Worm (Caenorhabditis elegans) whole organism, young adult: ENCODE measurements around the gene F44G4.6.

Experiments used
- F22D6.2 ChIP-seq: sonication (generic microtip); optimal IDR thresholded peaks from 2 replicates; lab custom pipeline; 2016; ENCODE audit warnings: mild to moderate bottlenecking, missing genetic modification characterization, missing compliant biosample characterization
- F37B4.10 ChIP-seq: fragments of 200-800 bp; sonication (Bioruptor generic); IDR thresholded peaks from 2 replicates; pipeline ENCODE4 v1.3.6; 2022; ENCODE audit warnings: missing genetic modification characterization, missing compliant biosample characterization
- F39B2.1 ChIP-seq: fragments of 200-800 bp; sonication (Bioruptor generic); IDR thresholded peaks from 2 replicates; pipeline ENCODE4 v1.3.6; 2022; ENCODE audit warnings: missing genetic modification reagents, missing genetic modification characterization, missing compliant biosample characterization
- ZK185.1 ChIP-seq: sonication (generic microtip); optimal IDR thresholded peaks from 2 replicates; lab custom pipeline; 2016; ENCODE audit warnings: mild to moderate bottlenecking, missing genetic modification characterization, missing compliant biosample characterization; ENCODE audit not compliant: poor library complexity, severe bottlenecking
- cebp-1 ChIP-seq, 2 experiments: fragments of 200-800 bp in 1 of 2; sonication (Bioruptor generic) in 1 of 2; sonication (generic microtip) in 1 of 2; IDR thresholded peaks in 1 of 2; optimal IDR thresholded peaks in 1 of 2; 2 replicates each; pipeline versions ENCODE4 v1.3.6 to Lab custom; 2017 to 2022; ENCODE audit warnings: missing compliant biosample characterization in 2 of 2, missing genetic modification characterization in 2 of 2, mild to moderate bottlenecking in 1 of 2, missing genetic modification reagents in 1 of 2, moderate library complexity in 1 of 2
- nhr-90 ChIP-seq: sonication (generic microtip); optimal IDR thresholded peaks from 2 replicates; lab custom pipeline; 2016; ENCODE audit warnings: missing genotype, mild to moderate bottlenecking, missing genetic modification characterization, missing compliant biosample characterization
- snpc-4 ChIP-seq, 5 experiments: fragments of 150-350 bp in 1 of 5; sonication (generic microtip) in 4 of 5; optimal IDR thresholded peaks; 2 replicates each; lab custom pipeline; 2014 to 2018; ENCODE audit warnings: missing genetic modification characterization in 5 of 5, missing biosample characterization in 3 of 5, antibody characterized with exemption in 2 of 5, mild to moderate bottlenecking in 2 of 5, missing compliant biosample characterization in 2 of 5, missing genotype in 2 of 5, moderate library complexity in 2 of 5, missing genetic modification reagents in 1 of 5
- unc-130 ChIP-seq: sonication (generic microtip); optimal IDR thresholded peaks from 2 replicates; lab custom pipeline; 2016; ENCODE audit warnings: missing genetic modification reagents, missing genetic modification characterization, missing compliant biosample characterization
- xnd-1 ChIP-seq: sonication (generic microtip); optimal IDR thresholded peaks from 2 replicates; lab custom pipeline; 2016; ENCODE audit warnings: missing genotype, missing genetic modification reagents, missing genetic modification characterization, missing compliant biosample characterization

DNA sequence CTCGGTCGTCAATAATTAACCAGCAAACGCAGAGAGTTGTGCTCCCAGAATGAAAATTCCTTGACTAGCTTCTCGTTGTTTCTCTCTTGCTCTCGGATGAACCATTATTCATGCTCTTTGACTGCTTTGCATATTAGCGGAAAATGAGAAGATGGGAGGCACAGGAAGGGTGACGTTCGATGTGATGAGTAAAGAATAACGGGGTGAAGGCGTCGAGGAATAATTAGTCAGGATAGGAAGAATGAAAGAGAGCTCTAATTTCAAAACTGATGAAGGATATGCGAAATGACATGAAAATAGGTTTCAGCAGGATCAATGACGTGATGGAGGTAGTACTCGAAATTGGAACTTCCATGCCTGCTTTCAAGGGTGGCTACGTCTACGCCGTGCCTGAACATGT, 50.3 kb downstream of the F44G4.6 start:
- TF ChIP-seq cebp-1 (GFP tag; IDR thresholded peaks at IDR 0.05; lab: Robert Waterston, UW) (no peak), cebp-1 (tag; optimal IDR thresholded peaks at IDR 0.05; lab: Kevin White, UChicago) (no peak), F22D6.2 (no peak), F39B2.1 (GFP tag; lab: Robert Waterston, UW) (no peak), nhr-90 (tag; lab: Kevin White, UChicago) (no peak), xnd-1 (tag; lab: Kevin White, UChicago) (no peak), F37B4.10 (GFP tag; lab: Robert Waterston, UW) (no peak), unc-130 (GFP tag; lab: Kevin White, UChicago) (no peak), ZK185.1 (tag; lab: Kevin White, UChicago) (no peak), snpc-4 (GFP tag; optimal IDR thresholded peaks at IDR 0.05; lab: Kevin White, UChicago) (no peak), snpc-4 (tag; optimal IDR thresholded peaks at IDR 0.05; lab: Kevin White, UChicago) (no peak)
